Worm (Caenorhabditis elegans) whole organism, young adult: ENCODE data around the gene ceh-40.

Source experiments
- B0035.1 ChIP-seq: sonication (generic microtip); optimal IDR thresholded peaks from 2 replicates; lab custom pipeline; 2016; ENCODE audit warnings: missing genetic modification characterization, mild to moderate bottlenecking, missing compliant biosample characterization, missing genotype, missing genetic modification reagents
- C06A6.2 ChIP-seq: fragments of 200-800 bp; sonication (Bioruptor generic); conservative IDR thresholded peaks from 2 replicates; pipeline ENCODE4 v1.3.6; 2022; ENCODE audit warnings: missing genetic modification characterization, missing compliant biosample characterization
- D2030.7 ChIP-seq: fragments of 200-800 bp; sonication (Bioruptor generic); IDR thresholded peaks from 2 replicates; pipeline ENCODE4 v1.3.6; 2022; ENCODE audit warnings: missing genetic modification reagents, missing genetic modification characterization, missing compliant biosample characterization
- F22D6.2 ChIP-seq: sonication (generic microtip); optimal IDR thresholded peaks from 2 replicates; lab custom pipeline; 2016; ENCODE audit warnings: mild to moderate bottlenecking, missing genetic modification characterization, missing compliant biosample characterization
- F33H1.4 ChIP-seq: fragments of 200-800 bp; sonication (Bioruptor generic); IDR thresholded peaks from 2 replicates; pipeline ENCODE4 v1.3.6; 2022; ENCODE audit warnings: missing genetic modification reagents, missing genetic modification characterization, missing compliant biosample characterization
- F49E8.2 ChIP-seq: sonication (generic microtip); optimal IDR thresholded peaks from 3 replicates; lab custom pipeline; 2017; ENCODE audit warnings: missing genetic modification characterization, mild to moderate bottlenecking, missing compliant biosample characterization, antibody characterized with exemption, moderate library complexity; ENCODE audit not compliant: insufficient read depth
- F52B5.7 ChIP-seq: sonication (generic microtip); optimal IDR thresholded peaks from 2 replicates; lab custom pipeline; 2016; ENCODE audit warnings: mild to moderate bottlenecking, missing genetic modification characterization, missing compliant biosample characterization
- F57C9.4 ChIP-seq: sonication (generic microtip); optimal IDR thresholded peaks from 2 replicates; lab custom pipeline; 2017; ENCODE audit warnings: mild to moderate bottlenecking, missing genetic modification characterization, missing compliant biosample characterization
- K11D2.4 ChIP-seq: fragments of 200-800 bp; sonication (Bioruptor generic); IDR thresholded peaks from 2 replicates; pipeline ENCODE4 v1.3.6; 2022; ENCODE audit warnings: missing genetic modification reagents, missing genetic modification characterization, missing compliant biosample characterization
- Y95B8A.8 ChIP-seq: fragments of 200-800 bp; sonication (Bioruptor generic); IDR thresholded peaks from 2 replicates; pipeline ENCODE4 v1.3.6; 2022; ENCODE audit warnings: missing genetic modification reagents, missing genetic modification characterization, missing compliant biosample characterization
- aptf-2 ChIP-seq: fragments of 200-800 bp; sonication (Bioruptor generic); conservative IDR thresholded peaks from 2 replicates; pipeline ENCODE4 v1.3.6; 2022; ENCODE audit warnings: missing genetic modification reagents, missing genetic modification characterization, missing compliant biosample characterization
- aptf-3 ChIP-seq: fragments of 200-800 bp; sonication (Bioruptor generic); IDR thresholded peaks from 2 replicates; pipeline ENCODE4 v1.3.6; 2022; ENCODE audit warnings: missing genetic modification characterization, missing compliant biosample characterization
- attf-5 ChIP-seq: fragments of 200-800 bp; sonication (Bioruptor generic); optimal IDR thresholded peaks from 2 replicates; lab custom pipeline; 2018; ENCODE audit warnings: mild to moderate bottlenecking, missing genetic modification characterization, missing compliant biosample characterization
- ceh-27 ChIP-seq: fragments of 200-800 bp; sonication (Bioruptor generic); optimal IDR thresholded peaks from 2 replicates; lab custom pipeline; 2018; ENCODE audit warnings: mild to moderate bottlenecking, missing genetic modification characterization, moderate library complexity, missing compliant biosample characterization
- ceh-40 ChIP-seq: fragments of 200-800 bp; sonication (Bioruptor generic); IDR thresholded peaks from 2 replicates; pipeline ENCODE4 v1.3.6; 2022; ENCODE audit warnings: missing genetic modification characterization, missing compliant biosample characterization
- ceh-79 ChIP-seq: sonication (generic microtip); optimal IDR thresholded peaks from 2 replicates; lab custom pipeline; 2017; ENCODE audit warnings: mild to moderate bottlenecking, missing genetic modification characterization, missing compliant biosample characterization
- dox-1 ChIP-seq: fragments of 200-800 bp; sonication (Bioruptor generic); IDR thresholded peaks from 2 replicates; pipeline ENCODE4 v1.3.6; 2022; ENCODE audit warnings: missing genetic modification reagents, missing genetic modification characterization, missing compliant biosample characterization
- dpl-1 ChIP-seq: fragments of 150-350 bp; optimal IDR thresholded peaks from 2 replicates; lab custom pipeline; 2014; ENCODE audit warnings: missing biosample characterization, missing genetic modification reagents, missing genetic modification characterization
- efl-1 ChIP-seq: fragments of 150-350 bp; optimal IDR thresholded peaks from 2 replicates; lab custom pipeline; 2014; ENCODE audit warnings: missing biosample characterization, missing genetic modification reagents, missing genetic modification characterization
- egrh-3 ChIP-seq: fragments of 200-800 bp; sonication (Bioruptor generic); IDR thresholded peaks from 2 replicates; pipeline ENCODE4 v1.3.6; 2022; ENCODE audit warnings: missing genetic modification reagents, missing genetic modification characterization, missing compliant biosample characterization
- him-1 ChIP-seq: sonication (generic microtip); optimal IDR thresholded peaks from 2 replicates; lab custom pipeline; 2016; ENCODE audit warnings: missing genotype, missing genetic modification reagents, missing genetic modification characterization, missing compliant biosample characterization
- hmg-1.2 ChIP-seq: fragments of 200-800 bp; sonication (Bioruptor generic); IDR thresholded peaks from 2 replicates; pipeline ENCODE4 v1.3.6; 2022; ENCODE audit warnings: missing genetic modification reagents, missing genetic modification characterization, missing compliant biosample characterization
- lsy-27 ChIP-seq: sonication (generic microtip); optimal IDR thresholded peaks from 2 replicates; lab custom pipeline; 2017; ENCODE audit warnings: missing genetic modification characterization, mild to moderate bottlenecking, missing compliant biosample characterization, antibody characterized with exemption, missing genotype, borderline replicate concordance; ENCODE audit not compliant: insufficient read depth
- madf-10 ChIP-seq: sonication (generic microtip); optimal IDR thresholded peaks from 2 replicates; lab custom pipeline; 2016; ENCODE audit warnings: mild to moderate bottlenecking, missing genetic modification characterization, missing compliant biosample characterization
- madf-6 ChIP-seq: fragments of 200-800 bp; sonication (Bioruptor generic); IDR thresholded peaks from 2 replicates; pipeline ENCODE4 v1.3.6; 2022; ENCODE audit warnings: missing genetic modification reagents, missing genetic modification characterization, missing compliant biosample characterization
- madf-8 ChIP-seq: fragments of 200-800 bp; sonication (Bioruptor generic); conservative IDR thresholded peaks from 2 replicates; pipeline ENCODE4 v1.3.6; 2022; ENCODE audit warnings: missing genetic modification reagents, missing genetic modification characterization, missing compliant biosample characterization
- mes-4 ChIP-seq: sonication (generic microtip); optimal IDR thresholded peaks from 2 replicates; lab custom pipeline; 2016; ENCODE audit warnings: missing genotype, missing genetic modification characterization, missing compliant biosample characterization
- nfya-1 ChIP-seq: sonication (generic microtip); optimal IDR thresholded peaks from 2 replicates; lab custom pipeline; 2017; ENCODE audit warnings: antibody characterized with exemption, missing compliant biosample characterization, missing genetic modification characterization, borderline replicate concordance; ENCODE audit not compliant: insufficient read depth
- nhr-120 ChIP-seq: fragments of 200-800 bp; sonication (Bioruptor generic); IDR thresholded peaks from 2 replicates; pipeline ENCODE4 v1.3.6; 2022; ENCODE audit warnings: missing genetic modification characterization, missing compliant biosample characterization
- nhr-179 ChIP-seq: sonication (generic microtip); optimal IDR thresholded peaks from 2 replicates; lab custom pipeline; 2016; ENCODE audit warnings: mild to moderate bottlenecking, missing genetic modification characterization, missing compliant biosample characterization
- nhr-27 ChIP-seq: fragments of 200-800 bp; sonication (Bioruptor generic); optimal IDR thresholded peaks from 2 replicates; lab custom pipeline; 2018; ENCODE audit warnings: mild to moderate bottlenecking, missing genetic modification characterization, moderate library complexity, missing compliant biosample characterization
- nhr-90 ChIP-seq: sonication (generic microtip); optimal IDR thresholded peaks from 2 replicates; lab custom pipeline; 2016; ENCODE audit warnings: missing genotype, mild to moderate bottlenecking, missing genetic modification characterization, missing compliant biosample characterization
- rec-8 ChIP-seq, 2 experiments: sonication (generic microtip); optimal IDR thresholded peaks; 2 replicates each; lab custom pipeline; 2016; ENCODE audit warnings: mild to moderate bottlenecking in 2 of 2, missing genetic modification characterization in 2 of 2, missing genetic modification reagents in 2 of 2, missing genotype in 2 of 2, missing biosample characterization in 1 of 2, missing compliant biosample characterization in 1 of 2, moderate library complexity in 1 of 2
- tbp1 ChIP-seq: fragments of 200-800 bp; sonication (Bioruptor generic); optimal IDR thresholded peaks from 2 replicates; lab custom pipeline; 2018; ENCODE audit warnings: mild to moderate bottlenecking, missing genetic modification characterization, missing compliant biosample characterization
- unc-62 ChIP-seq: fragments of 150-350 bp; optimal IDR thresholded peaks from 2 replicates; lab custom pipeline; 2014; ENCODE audit warnings: missing biosample characterization, missing genetic modification reagents, missing genetic modification characterization
- xnd-1 ChIP-seq: sonication (generic microtip); optimal IDR thresholded peaks from 2 replicates; lab custom pipeline; 2016; ENCODE audit warnings: missing genotype, missing genetic modification reagents, missing genetic modification characterization, missing compliant biosample characterization
- ztf-28 ChIP-seq: fragments of 200-800 bp; sonication (Bioruptor generic); IDR thresholded peaks from 2 replicates; pipeline ENCODE4 v1.3.6; 2022; ENCODE audit warnings: missing genetic modification reagents, missing genetic modification characterization, missing compliant biosample characterization

ceh-40 gene

ce11 chrX:12284161-12284560 is 36.4 kb downstream of the ceh-40 start (continued):
- TF ChIP-seq nhr-90 = no peak
- no peak for TF ChIP-seq F52B5.7 (tag; lab: Kevin White, UChicago)

ce11 chrX:12282911-12283310 is 37.7 kb downstream of the ceh-40 start, which contains the start of gene C04B4.2:
TSS of gene C04B4.2 (plus strand) at chrX:12283281.
- peak; percentile 78 for TF ChIP-seq efl-1
- TF ChIP-seq aptf-2 = peak; percentile 49; the same call in 1 of the 2 replicates
- peak; percentile 43; the same call in 1 of the 2 replicates for TF ChIP-seq hmg-1.2 (GFP tag; lab: Robert Waterston, UW)
- TF ChIP-seq egrh-3 (GFP tag; lab: Robert Waterston, UW) = peak; percentile 54; the same call in 1 of the 2 replicates
- peak; percentile 64 for TF ChIP-seq madf-8 (GFP tag; lab: Robert Waterston, UW)
- peak; percentile 5; the same call in 1 of the 2 replicates for TF ChIP-seq dox-1
- TF ChIP-seq xnd-1 = peak; percentile 51
- peak; percentile 26 for TF ChIP-seq dpl-1 (GFP tag; lab: Kevin White, UChicago)
- TF ChIP-seq unc-62 (GFP tag; lab: Kevin White, UChicago) = no peak
- TF ChIP-seq attf-5 (GFP tag; lab: Kevin White, UChicago) = no peak
- peak; percentile 83 for TF ChIP-seq madf-6 (GFP tag; lab: Robert Waterston, UW)
- TF ChIP-seq madf-10 (tag; lab: Kevin White, UChicago) = no peak
- TF ChIP-seq, all 124 proteins: peak for 9

- TF ChIP-seq nhr-179 (tag; lab: Kevin White, UChicago) = no peak
- TF ChIP-seq F57C9.4 (tag; lab: Kevin White, UChicago) = no peak
- TF ChIP-seq mes-4 (tag; lab: Kevin White, UChicago) = no peak
- TF ChIP-seq nhr-27 (tag; lab: Kevin White, UChicago) = no peak
- TF ChIP-seq attf-5 (GFP tag; lab: Kevin White, UChicago) = no peak
- no peak for TF ChIP-seq ceh-40 (GFP tag; lab: Robert Waterston, UW)
- no peak for TF ChIP-seq aptf-3 (GFP tag; lab: Robert Waterston, UW)
- no peak for TF ChIP-seq D2030.7
- no peak for TF ChIP-seq Y95B8A.8 (GFP tag; lab: Robert Waterston, UW)
- no peak for TF ChIP-seq xnd-1
- TF ChIP-seq B0035.1 = no peak
- TF ChIP-seq tbp1 (GFP tag; lab: Kevin White, UChicago) = no peak
- TF ChIP-seq F52B5.7 (tag; lab: Kevin White, UChicago) = no peak
- TF ChIP-seq lsy-27 (tag; lab: Kevin White, UChicago) = no peak
- no peak for TF ChIP-seq aptf-2
Measured at ce11 chrX:12280477-12280876, 40.1 kb downstream of the ceh-40 start, which contains the start of gene C04B4.1. TSS of gene C04B4.1 (plus strand) at chrX:12280777.

ce11 chrX:12275577-12275976 is 45.0 kb downstream of the ceh-40 start, which contains the start of gene C04B4.6:
TSS of gene C04B4.6 (minus strand) at chrX:12275677.
- TF ChIP-seq F33H1.4 = no peak
- TF ChIP-seq efl-1 = no peak
- no peak for TF ChIP-seq rec-8 (tag; optimal IDR thresholded peaks at IDR 0.05; lab: Kevin White, UChicago)
- TF ChIP-seq aptf-3 (GFP tag; lab: Robert Waterston, UW) = no peak
- no peak for TF ChIP-seq him-1 (tag; lab: Kevin White, UChicago)
- TF ChIP-seq nfya-1 (tag; lab: Kevin White, UChicago) = no peak
- TF ChIP-seq nhr-120 (GFP tag; lab: Robert Waterston, UW) = no peak
- TF ChIP-seq ceh-27 = no peak
- no peak for TF ChIP-seq C06A6.2 (GFP tag; lab: Robert Waterston, UW)

ce11 chrX:12273870-12274269 is 46.7 kb downstream of the ceh-40 start, which contains the start of gene H19J13.2:
TSS of gene H19J13.2 (minus strand) at chrX:12273970.
- TF ChIP-seq F49E8.2 (tag; lab: Kevin White, UChicago) = no peak
- TF ChIP-seq K11D2.4 = no peak
- TF ChIP-seq F22D6.2 (tag; lab: Kevin White, UChicago) = no peak
- no peak for TF ChIP-seq ceh-79 (tag; lab: Kevin White, UChicago)
- no peak for TF ChIP-seq ztf-28 (GFP tag; lab: Robert Waterston, UW)
- TF ChIP-seq nhr-90 = no peak
- no peak for TF ChIP-seq D2030.7
- TF ChIP-seq nhr-27 (tag; lab: Kevin White, UChicago) = no peak
- TF ChIP-seq him-1 (tag; lab: Kevin White, UChicago) = no peak
- TF ChIP-seq, all 124 proteins: peak for 0
